Fruit fly (Drosophila melanogaster): ENCODE measurements around the gene CG34164.
A peak's percentile ranks its signal among the peaks of the same experiment; 100 is the strongest.

CG34164 gene

dm6 chr2L:12055837-12056388 lies at the start of gene CG34164, which contains the start of the genes JhI-21 and RpL7-like (continued):
- TF ChIP-seq sens-2 (GFP tag; IDR thresholded peaks at IDR 0.05), result no peak
- TF ChIP-seq Ada2b (GFP tag; IDR thresholded peaks at IDR 0.05), result no peak
- TF ChIP-seq rib (GFP tag; IDR thresholded peaks at IDR 0.05), result no peak
- TF ChIP-seq grn (GFP tag; optimal IDR thresholded peaks at IDR 0.05), result no peak
- no peak for TF ChIP-seq chif (GFP tag; optimal IDR thresholded peaks at IDR 0.05)
- 0 out of 3 replicates have a peak, but pooled peaks have one; percentile 31 for TF ChIP-seq gce (GFP tag; IDR thresholded peaks at IDR 0.05)
- no peak for TF ChIP-seq schlank (tag; optimal IDR thresholded peaks at IDR 0.05)
- TF ChIP-seq Bdp1 (GFP tag; optimal IDR thresholded peaks at IDR 0.05), result no peak
- no peak for TF ChIP-seq bowl (GFP tag; IDR thresholded peaks at IDR 0.05)
- no peak for TF ChIP-seq CG9609 (GFP tag; optimal IDR thresholded peaks at IDR 0.05)
- no peak for TF ChIP-seq al (GFP tag; IDR thresholded peaks at IDR 0.05)
- peak; percentile 14; the same call in 1 of the 2 replicates for TF ChIP-seq vvl (GFP tag; IDR thresholded peaks at IDR 0.05)
- no peak for TF ChIP-seq jing (GFP tag; optimal IDR thresholded peaks at IDR 0.05)
- no peak for TF ChIP-seq bcd (GFP tag; optimal IDR thresholded peaks at IDR 0.05)
- no peak for TF ChIP-seq pita (GFP tag; optimal IDR thresholded peaks at IDR 0.05)
- TF ChIP-seq CG12155 (GFP tag; optimal IDR thresholded peaks at IDR 0.05), result no peak
- peak; percentile 17; the same call in 1 of the 2 replicates for TF ChIP-seq tna (GFP tag; IDR thresholded peaks at IDR 0.05; ENCODE audit: partially characterized antibody)
- no peak for TF ChIP-seq zf30C (GFP tag; optimal IDR thresholded peaks at IDR 0.05)
- no peak for TF ChIP-seq Doc2 (GFP tag; IDR thresholded peaks at IDR 0.05)
- TF ChIP-seq CG13624 (GFP tag; optimal IDR thresholded peaks at IDR 0.05), result no peak
- no peak for TF ChIP-seq Abd-B (GFP tag; optimal IDR thresholded peaks at IDR 0.05)
- no peak for TF ChIP-seq oc (tag; optimal IDR thresholded peaks at IDR 0.05)
- TF ChIP-seq HLH3B (GFP tag; IDR thresholded peaks at IDR 0.05), result no peak
- no peak for TF ChIP-seq cato (GFP tag; optimal IDR thresholded peaks at IDR 0.05; ENCODE audit: borderline replicate concordance)
- no peak for TF ChIP-seq ash1 (GFP tag; optimal IDR thresholded peaks at IDR 0.05)
- TF ChIP-seq CG1792 (GFP tag; optimal IDR thresholded peaks at IDR 0.05), result no peak
- TF ChIP-seq crc (GFP tag; optimal IDR thresholded peaks at IDR 0.05), result no peak
- no peak for TF ChIP-seq Nf-YA (GFP tag; IDR thresholded peaks at IDR 0.05)
- peak; percentile 43; the same call in 1 of the 2 replicates for TF ChIP-seq sna (GFP tag; IDR thresholded peaks at IDR 0.05; ENCODE audit: partially characterized antibody)
- TF ChIP-seq unc-4 (GFP tag; IDR thresholded peaks at IDR 0.05; ENCODE audit: partially characterized antibody), result peak; percentile 73; the same call in 1 of the 2 replicates
- no peak for TF ChIP-seq CG7786 (GFP tag; optimal IDR thresholded peaks at IDR 0.05)
- no peak for TF ChIP-seq CTCF (GFP tag; optimal IDR thresholded peaks at IDR 0.05)
- peak; percentile 69 for TF ChIP-seq trem (tag; optimal IDR thresholded peaks at IDR 0.05)
- TF ChIP-seq Pdp1 (GFP tag; optimal IDR thresholded peaks at IDR 0.05), result peak in 1 of 2 experiments; percentile 51
- no peak for TF ChIP-seq pnt (GFP tag; optimal IDR thresholded peaks at IDR 0.05)
- TF ChIP-seq CG11723 (GFP tag; optimal IDR thresholded peaks at IDR 0.05), result no peak
- peak; percentile 21 for TF ChIP-seq nmo (GFP tag; optimal IDR thresholded peaks at IDR 0.05)
- TF ChIP-seq wdn (GFP tag; IDR thresholded peaks at IDR 0.05), result no peak
- no peak for TF ChIP-seq CG7372 (GFP tag; IDR thresholded peaks at IDR 0.05)
- no peak for TF ChIP-seq CG10321 (GFP tag; IDR thresholded peaks at IDR 0.05)
- peak; percentile 63; the same call in 1 of the 2 replicates for TF ChIP-seq MBD-R2 (GFP tag; IDR thresholded peaks at IDR 0.05)
- TF ChIP-seq CG15514 (GFP tag; optimal IDR thresholded peaks at IDR 0.05), result peak; percentile 41
- TF ChIP-seq CG10543 (GFP tag; optimal IDR thresholded peaks at IDR 0.05), result no peak
- no peak for TF ChIP-seq caup (GFP tag; optimal IDR thresholded peaks at IDR 0.05; ENCODE audit: severe bottlenecking)
- TF ChIP-seq CG30403 (GFP tag; optimal IDR thresholded peaks at IDR 0.05), result no peak
- TF ChIP-seq Sry-δ (GFP tag; optimal IDR thresholded peaks at IDR 0.05), result peak; percentile 95
- no peak for TF ChIP-seq twi (tag; optimal IDR thresholded peaks at IDR 0.05)
- no peak for TF ChIP-seq ap (GFP tag; IDR thresholded peaks at IDR 0.05)
- TF ChIP-seq CG8944 (GFP tag; optimal IDR thresholded peaks at IDR 0.05), result no peak
- TF ChIP-seq CG13775 (GFP tag; optimal IDR thresholded peaks at IDR 0.05), result no peak
- no peak for TF ChIP-seq luna (GFP tag; optimal IDR thresholded peaks at IDR 0.05)
- TF ChIP-seq CG3995 (GFP tag; optimal IDR thresholded peaks at IDR 0.05), result no peak
